Worm (Caenorhabditis elegans) whole organism, L2 larva: ENCODE measurements around the gene sqv-8.

Experiments used
- ceh-16 ChIP-seq: fragments of 150-350 bp; optimal IDR thresholded peaks from 2 replicates; lab custom pipeline; 2014; ENCODE audit warnings: missing biosample characterization, missing genetic modification characterization
- ceh-82 ChIP-seq: fragments of 150-350 bp; optimal IDR thresholded peaks from 2 replicates; lab custom pipeline; 2014; ENCODE audit warnings: missing biosample characterization, missing genetic modification characterization
- elt-3 ChIP-seq: sonication (generic microtip); optimal IDR thresholded peaks from 2 replicates; lab custom pipeline; 2017; ENCODE audit warnings: missing biosample characterization, missing genetic modification characterization
- unc-39 ChIP-seq: fragments of 150-350 bp; optimal IDR thresholded peaks from 2 replicates; lab custom pipeline; 2014; ENCODE audit warnings: missing biosample characterization, missing genetic modification characterization
- unc-55 ChIP-seq: fragments of 150-350 bp; sonication (generic microtip); optimal IDR thresholded peaks from 3 replicates; lab custom pipeline; 2014; ENCODE audit warnings: missing biosample characterization, missing genetic modification reagents, missing genetic modification characterization
- unc-62 ChIP-seq: fragments of 150-350 bp; optimal IDR thresholded peaks from 2 replicates; lab custom pipeline; 2014; ENCODE audit warnings: missing biosample characterization, missing genetic modification reagents, missing genetic modification characterization

ce11 chrII:9600022-9600722 is 46.6 kb upstream of the sqv-8 start:
- TF ChIP-seq unc-55 (no peak), ceh-82 (tag; lab: Kevin White, UChicago) (no peak), unc-39 (tag; lab: Kevin White, UChicago) (no peak), ceh-16 (no peak), unc-62 (GFP tag; lab: Kevin White, UChicago) (no peak), elt-3 (tag; lab: Kevin White, UChicago) (no peak)
